Fruit fly (Drosophila melanogaster) whole organism, embryonic: ENCODE measurements around the gene CG10584.
A peak's percentile ranks its signal among the peaks of the same experiment; 100 is the strongest.

Source experiments
- Abd-B ChIP-seq: fragments of 200-800 bp; sonication (Bioruptor generic); optimal IDR thresholded peaks from 2 replicates; lab custom pipeline; 2018; ENCODE audit warnings: missing biosample characterization, mild to moderate bottlenecking, missing genetic modification characterization, moderate library complexity
- B-H2 ChIP-seq: fragments of 200-800 bp; sonication (Bioruptor generic); optimal IDR thresholded peaks from 2 replicates; lab custom pipeline; 2018; ENCODE audit warnings: missing biosample characterization, mild to moderate bottlenecking, missing genetic modification characterization
- CG10274 ChIP-seq: fragments of 200-800 bp; sonication (Bioruptor generic); optimal IDR thresholded peaks from 3 replicates; lab custom pipeline; 2017; ENCODE audit warnings: missing biosample characterization, mild to moderate bottlenecking, missing genetic modification characterization
- CG10366 ChIP-seq: fragments of 200-800 bp; sonication (Bioruptor generic); IDR thresholded peaks from 2 replicates; pipeline ENCODE4 v1.3.6; 2022; ENCODE audit warnings: missing biosample characterization, missing genetic modification characterization
- CG11247 ChIP-seq: fragments of 200-800 bp; sonication (Bioruptor generic); IDR thresholded peaks from 2 replicates; pipeline ENCODE4 v1.3.6; 2022; ENCODE audit warnings: missing biosample characterization, missing genetic modification characterization
- CG12236 ChIP-seq: fragments of 200-800 bp; sonication (Bioruptor generic); optimal IDR thresholded peaks from 2 replicates; lab custom pipeline; 2016; ENCODE audit warnings: missing biosample characterization, missing genetic modification characterization
- CG13296 ChIP-seq: fragments of 200-800 bp; sonication (Bioruptor generic); optimal IDR thresholded peaks from 3 replicates; lab custom pipeline; 2018; ENCODE audit warnings: missing biosample characterization, mild to moderate bottlenecking, missing genetic modification characterization
- CG13894 ChIP-seq: fragments of 200-800 bp; sonication (Bioruptor generic); optimal IDR thresholded peaks from 3 replicates; lab custom pipeline; 2018; ENCODE audit warnings: missing biosample characterization, mild to moderate bottlenecking, missing genetic modification characterization, moderate library complexity
- CG14965 ChIP-seq: fragments of 200-800 bp; sonication (Bioruptor generic); optimal IDR thresholded peaks from 2 replicates; lab custom pipeline; 2016; ENCODE audit warnings: missing biosample characterization, missing genetic modification characterization, borderline replicate concordance
- CG17361 ChIP-seq: fragments of 200-800 bp; sonication (Bioruptor generic); IDR thresholded peaks from 3 replicates; pipeline ENCODE4 v1.3.6; 2022; ENCODE audit warnings: missing biosample characterization, missing genetic modification characterization
- CG1792 ChIP-seq: fragments of 200-800 bp; sonication (Bioruptor generic); optimal IDR thresholded peaks from 2 replicates; lab custom pipeline; 2016; ENCODE audit warnings: missing biosample characterization, missing genetic modification characterization
- CG1832 ChIP-seq: fragments of 200-800 bp; sonication (Bioruptor generic); optimal IDR thresholded peaks from 2 replicates; lab custom pipeline; 2017; ENCODE audit warnings: missing biosample characterization, mild to moderate bottlenecking, missing genetic modification characterization, inconsistent platforms
- CG2889 ChIP-seq: fragments of 200-800 bp; sonication (Bioruptor generic); IDR thresholded peaks from 3 replicates; pipeline ENCODE4 v1.3.6; 2022; ENCODE audit warnings: missing biosample characterization, missing genetic modification characterization
- CG32772 ChIP-seq: fragments of 200-800 bp; sonication (Bioruptor generic); IDR thresholded peaks from 2 replicates; pipeline ENCODE4 v1.3.6; 2022; ENCODE audit warnings: missing biosample characterization, missing genetic modification characterization
- CG34224 ChIP-seq: fragments of 200-800 bp; sonication (Bioruptor generic); IDR thresholded peaks from 3 replicates; pipeline ENCODE4 v1.3.6; 2022; ENCODE audit warnings: missing biosample characterization, missing genetic modification characterization; ENCODE audit not compliant: partially characterized antibody
- CG34422 ChIP-seq: fragments of 200-800 bp; sonication (Bioruptor generic); IDR thresholded peaks from 3 replicates; pipeline ENCODE4 v1.3.6; 2022; ENCODE audit warnings: missing biosample characterization, missing genetic modification characterization
- CG3726 ChIP-seq: fragments of 200-800 bp; sonication (Bioruptor generic); IDR thresholded peaks from 3 replicates; pipeline ENCODE4, ENCODE4 v1.3.6; 2022; ENCODE audit warnings: missing biosample characterization, missing genetic modification characterization
- CG6689 ChIP-seq: fragments of 200-800 bp; sonication (Bioruptor generic); IDR thresholded peaks from 2 replicates; pipeline ENCODE4 v1.3.6; 2022; ENCODE audit warnings: missing biosample characterization, missing genetic modification characterization
- CG9215 ChIP-seq: fragments of 200-800 bp; sonication (Bioruptor generic); IDR thresholded peaks from 2 replicates; pipeline ENCODE4 v1.3.6; 2022; ENCODE audit warnings: missing biosample characterization, missing genetic modification characterization
- CTCF ChIP-seq: fragments of 200-800 bp; sonication (Bioruptor generic); optimal IDR thresholded peaks from 2 replicates; lab custom pipeline; 2017; ENCODE audit warnings: missing biosample characterization, mild to moderate bottlenecking, missing genetic modification characterization, moderate library complexity
- Camta ChIP-seq: fragments of 200-800 bp; sonication (Bioruptor generic); optimal IDR thresholded peaks from 2 replicates; lab custom pipeline; 2016; ENCODE audit warnings: missing biosample characterization, missing genetic modification characterization
- E2f1 ChIP-seq: fragments of 200-800 bp; sonication (Bioruptor generic); IDR thresholded peaks from 2 replicates; pipeline ENCODE4 v1.3.6; 2022; ENCODE audit warnings: missing biosample characterization, missing genetic modification characterization
- Fer1 ChIP-seq: fragments of 200-800 bp; sonication (Bioruptor generic); optimal IDR thresholded peaks from 2 replicates; lab custom pipeline; 2017; ENCODE audit warnings: missing biosample characterization, mild to moderate bottlenecking, missing genetic modification characterization
- H15 ChIP-seq: fragments of 200-800 bp; sonication (Bioruptor generic); IDR thresholded peaks from 3 replicates; pipeline ENCODE4 v1.3.6; 2022; ENCODE audit warnings: missing biosample characterization, missing genetic modification characterization
- Hey ChIP-seq: fragments of 200-800 bp; sonication (Bioruptor generic); optimal IDR thresholded peaks from 3 replicates; lab custom pipeline; 2018; ENCODE audit warnings: missing biosample characterization, mild to moderate bottlenecking, missing genetic modification characterization
- MBD-R2 ChIP-seq: fragments of 200-800 bp; sonication (Bioruptor generic); IDR thresholded peaks from 2 replicates; pipeline ENCODE4 v1.3.6; 2022; ENCODE audit warnings: missing biosample characterization, missing genetic modification characterization
- NC2α ChIP-seq: fragments of 200-800 bp; sonication (Bioruptor generic); optimal IDR thresholded peaks from 2 replicates; lab custom pipeline; 2016; ENCODE audit warnings: missing biosample characterization, missing genetic modification characterization
- NFAT ChIP-seq: fragments of 200-800 bp; sonication (Bioruptor generic); IDR thresholded peaks from 2 replicates; pipeline ENCODE4 v1.3.6; 2022; ENCODE audit warnings: missing biosample characterization, missing genetic modification characterization
- Nf-YB ChIP-seq: fragments of 200-800 bp; sonication (Bioruptor generic); optimal IDR thresholded peaks from 3 replicates; lab custom pipeline; 2019; ENCODE audit warnings: missing biosample characterization, mild to moderate bottlenecking, missing genetic modification characterization, moderate library complexity
- Oaz ChIP-seq: fragments of 200-800 bp; sonication (Bioruptor generic); IDR thresholded peaks from 2 replicates; pipeline ENCODE4 v1.3.6; 2022; ENCODE audit warnings: missing biosample characterization, missing genetic modification characterization
- Oli ChIP-seq: fragments of 200-800 bp; sonication (Bioruptor generic); optimal IDR thresholded peaks from 2 replicates; lab custom pipeline; 2018; ENCODE audit warnings: missing biosample characterization, mild to moderate bottlenecking, missing genetic modification characterization, moderate library complexity
- Rfx ChIP-seq: fragments of 200-800 bp; sonication (Bioruptor generic); IDR thresholded peaks from 2 replicates; pipeline ENCODE4 v1.3.6; 2022; ENCODE audit warnings: missing biosample characterization, missing genetic modification characterization
- Scr ChIP-seq: fragments of 200-800 bp; sonication (Bioruptor generic); IDR thresholded peaks from 2 replicates; pipeline ENCODE4 v1.3.6; 2022; ENCODE audit warnings: missing biosample characterization, missing genetic modification characterization; ENCODE audit not compliant: partially characterized antibody
- Six4 ChIP-seq: fragments of 200-800 bp; sonication (Bioruptor generic); optimal IDR thresholded peaks from 2 replicates; lab custom pipeline; 2016; ENCODE audit warnings: missing biosample characterization, missing genetic modification characterization
- Taf1 ChIP-seq: fragments of 200-800 bp; sonication (Bioruptor generic); IDR thresholded peaks from 2 replicates; pipeline ENCODE4 v1.3.6; 2022; ENCODE audit warnings: missing biosample characterization, missing genetic modification characterization
- ap ChIP-seq: fragments of 200-800 bp; sonication (Bioruptor generic); IDR thresholded peaks from 2 replicates; pipeline ENCODE4 v1.3.6; 2022; ENCODE audit warnings: missing biosample characterization, missing genetic modification characterization
- az2 ChIP-seq: fragments of 200-800 bp; sonication (Bioruptor generic); optimal IDR thresholded peaks from 3 replicates; lab custom pipeline; 2016; ENCODE audit warnings: missing biosample characterization, missing genetic modification characterization
- bab2 ChIP-seq: fragments of 200-800 bp; sonication (Bioruptor generic); optimal IDR thresholded peaks from 2 replicates; lab custom pipeline; 2016; ENCODE audit warnings: missing biosample characterization, missing genetic modification characterization
- ci ChIP-seq: fragments of 200-800 bp; sonication (Bioruptor generic); IDR thresholded peaks from 3 replicates; pipeline ENCODE4 v1.3.6; 2022; ENCODE audit warnings: missing biosample characterization, missing genetic modification characterization
- corto ChIP-seq: fragments of 200-800 bp; sonication (Bioruptor generic); optimal IDR thresholded peaks from 2 replicates; lab custom pipeline; 2016; ENCODE audit warnings: missing biosample characterization, mild to moderate bottlenecking, missing genetic modification characterization, moderate library complexity
- dysf ChIP-seq: fragments of 200-800 bp; sonication (Bioruptor generic); IDR thresholded peaks from 3 replicates; pipeline ENCODE4 v1.3.6; 2022; ENCODE audit warnings: missing biosample characterization, missing genetic modification characterization
- esg ChIP-seq: fragments of 200-800 bp; sonication (Bioruptor generic); conservative IDR thresholded peaks from 2 replicates; pipeline ENCODE4 v1.3.6; 2022; ENCODE audit warnings: missing biosample characterization, missing genetic modification characterization
- gcm2 ChIP-seq: fragments of 200-800 bp; sonication (Bioruptor generic); optimal IDR thresholded peaks from 2 replicates; lab custom pipeline; 2016; ENCODE audit warnings: missing biosample characterization, missing genetic modification characterization
- kni ChIP-seq: fragments of 200-800 bp; sonication (Bioruptor generic); optimal IDR thresholded peaks from 3 replicates; lab custom pipeline; 2017; ENCODE audit warnings: mild to moderate bottlenecking, missing biosample characterization, missing genetic modification reagents, missing genetic modification characterization
- lbe ChIP-seq: fragments of 200-800 bp; sonication (Bioruptor generic); optimal IDR thresholded peaks from 2 replicates; lab custom pipeline; 2016; ENCODE audit warnings: missing biosample characterization, mild to moderate bottlenecking, missing genetic modification characterization
- lov ChIP-seq, 2 experiments: fragments of 200-800 bp in 1 of 2; fragments of >200 bp in 1 of 2; sonication (Bioruptor generic) in 1 of 2; IDR thresholded peaks in 1 of 2; optimal IDR thresholded peaks in 1 of 2; 2 replicates in 1 of 2; 3 replicates in 1 of 2; pipeline versions ENCODE4 v1.3.6 to Lab custom; 2017 to 2022; ENCODE audit warnings: missing biosample characterization in 1 of 2, missing genetic modification characterization in 1 of 2
- oc ChIP-seq: fragments of 200-800 bp; sonication (Bioruptor generic); optimal IDR thresholded peaks from 2 replicates; lab custom pipeline; 2018; ENCODE audit warnings: missing biosample characterization, mild to moderate bottlenecking, missing genetic modification characterization, moderate library complexity
- p53 ChIP-seq: fragments of 200-800 bp; sonication (Bioruptor generic); optimal IDR thresholded peaks from 2 replicates; lab custom pipeline; 2016; ENCODE audit warnings: missing biosample characterization, missing genetic modification characterization
- pita ChIP-seq: fragments of 200-800 bp; sonication (Bioruptor generic); optimal IDR thresholded peaks from 2 replicates; lab custom pipeline; 2017; ENCODE audit warnings: missing biosample characterization, mild to moderate bottlenecking, missing genetic modification characterization
- sd ChIP-seq: fragments of 200-800 bp; sonication (Bioruptor generic); optimal IDR thresholded peaks from 3 replicates; lab custom pipeline; 2018; ENCODE audit warnings: missing biosample characterization, mild to moderate bottlenecking, missing genetic modification characterization, moderate library complexity
- shn ChIP-seq: fragments of 200-800 bp; sonication (Bioruptor generic); optimal IDR thresholded peaks from 3 replicates; lab custom pipeline; 2016; ENCODE audit warnings: missing biosample characterization, missing genetic modification characterization
- sim ChIP-seq: fragments of 200-800 bp; sonication (Bioruptor generic); IDR thresholded peaks from 2 replicates; pipeline ENCODE4 v1.3.6; 2022; ENCODE audit warnings: missing biosample characterization, missing genetic modification characterization

The CG10584 gene

DNA sequence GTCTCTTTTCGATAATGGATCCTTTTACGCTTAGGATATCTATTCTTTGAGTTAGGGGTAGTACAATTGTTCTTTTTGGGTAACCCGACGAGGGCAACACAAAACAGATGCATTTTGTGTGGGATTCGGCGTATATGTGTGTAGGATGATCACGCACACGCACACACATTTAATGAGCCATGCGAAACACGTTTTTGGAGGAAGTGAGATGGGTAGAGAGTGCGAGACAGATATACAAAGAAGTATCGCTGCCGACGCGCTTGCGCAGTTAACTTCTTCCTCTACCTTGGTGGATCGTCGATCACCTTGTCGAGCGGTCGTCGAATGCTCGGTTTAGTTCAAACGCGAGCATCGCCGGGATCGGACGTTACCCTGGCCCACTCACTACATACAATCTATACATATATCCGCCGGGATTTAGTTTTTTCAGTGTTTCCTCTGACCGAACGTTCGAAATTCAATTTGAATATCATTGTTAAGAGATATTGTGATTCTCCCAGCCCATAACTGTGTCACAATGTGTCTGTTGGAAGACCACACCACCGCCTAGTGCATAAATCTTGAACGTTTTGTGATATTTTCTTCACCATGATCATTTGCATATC is 36.5 kb upstream of the CG10584 start (continued):
- TF ChIP-seq oc (tag; lab: Kevin White, UChicago) (no peak), bab2 (GFP tag; lab: Kevin White, UChicago) (no peak), CG17361 (GFP tag; lab: Robert Waterston, UW) (no peak), az2 (no peak), ap (GFP tag; lab: Robert Waterston, UW) (no peak), p53 (GFP tag; lab: Kevin White, UChicago) (no peak), CTCF (no peak), corto (GFP tag; lab: Kevin White, UChicago) (no peak), H15 (GFP tag; lab: Robert Waterston, UW) (no peak), Nf-YB (no peak), CG10366 (GFP tag; lab: Robert Waterston, UW) (no peak), CG13296 (GFP tag; lab: Kevin White, UChicago) (no peak), ci (GFP tag; lab: Robert Waterston, UW) (0 out of 3 replicates have a peak, but pooled peaks have one; percentile 29), CG13894 (tag; lab: Kevin White, UChicago) (no peak), CG1832 (GFP tag; lab: Kevin White, UChicago) (peak; percentile 78), CG9215 (no peak), CG3726 (GFP tag; lab: Robert Waterston, UW) (no peak), dysf (no peak), B-H2 (no peak), CG32772 (no peak), CG1792 (GFP tag; lab: Kevin White, UChicago) (no peak), CG34422 (GFP tag; lab: Robert Waterston, UW) (no peak), E2f1 (GFP tag; lab: Robert Waterston, UW) (no peak), Six4 (GFP tag; lab: Kevin White, UChicago) (no peak), CG34224 (GFP tag; lab: Robert Waterston, UW) (no peak), CG6689 (GFP tag; lab: Robert Waterston, UW) (no peak), sim (GFP tag; lab: Robert Waterston, UW) (no peak), Oli (no peak), Abd-B (GFP tag; lab: Kevin White, UChicago) (no peak), Hey (tag; lab: Kevin White, UChicago) (no peak), esg (no peak), NC2α (GFP tag; lab: Kevin White, UChicago) (no peak), Camta (GFP tag; lab: Kevin White, UChicago) (no peak), Oaz (GFP tag; lab: Robert Waterston, UW) (no peak), CG14965 (GFP tag; lab: Kevin White, UChicago) (no peak), lov (optimal IDR thresholded peaks at IDR 0.05; lab: Kevin White, UChicago) (no peak), lov (GFP tag; IDR thresholded peaks at IDR 0.05; lab: Robert Waterston, UW) (0 out of 3 replicates have a peak, but pooled peaks have one; percentile 36), Rfx (GFP tag; lab: Robert Waterston, UW) (no peak), pita (GFP tag; lab: Kevin White, UChicago) (no peak), shn (no peak), MBD-R2 (GFP tag; lab: Robert Waterston, UW) (no peak), gcm2 (GFP tag; lab: Kevin White, UChicago) (no peak), CG10274 (GFP tag; lab: Kevin White, UChicago) (no peak), Scr (GFP tag; lab: Robert Waterston, UW) (no peak), lbe (GFP tag; lab: Kevin White, UChicago) (no peak), Taf1 (GFP tag; lab: Robert Waterston, UW) (no peak), CG12236 (no peak), CG11247 (GFP tag; lab: Robert Waterston, UW) (no peak), NFAT (no peak), Fer1 (no peak), sd (tag; lab: Kevin White, UChicago) (no peak), CG2889 (GFP tag; lab: Robert Waterston, UW) (no peak), kni (GFP tag; lab: Kevin White, UChicago) (peak; percentile 90)
